Fruit fly (Drosophila melanogaster): ENCODE measurements around the gene CG32221.
A peak's percentile ranks its signal among the peaks of the same experiment; 100 is the strongest.

The CG32221 gene

dm6 chr3L:19794203-19794802 lies 40.2 kb upstream of the CG32221 start (continued):
- TF ChIP-seq stwl (tag; optimal IDR thresholded peaks at IDR 0.05) (no peak), D19A (tag; optimal IDR thresholded peaks at IDR 0.05) (peak; percentile 81), chn (GFP tag; optimal IDR thresholded peaks at IDR 0.05) (peak; percentile 72), twi (tag; optimal IDR thresholded peaks at IDR 0.05) (peak; percentile 57), CG1792 (GFP tag; optimal IDR thresholded peaks at IDR 0.05) (peak; percentile 53), YL-1 (GFP tag; optimal IDR thresholded peaks at IDR 0.05) (peak; percentile 68), fd3F (GFP tag; optimal IDR thresholded peaks at IDR 0.05) (peak; percentile 81), Hsf (GFP tag; optimal IDR thresholded peaks at IDR 0.05) (peak; percentile 81), B-H1 (GFP tag; IDR thresholded peaks at IDR 0.05) (peak; percentile 57; the same call in 2 of the 3 replicates), MESR4 (GFP tag; optimal IDR thresholded peaks at IDR 0.05) (no peak), CG14965 (GFP tag; optimal IDR thresholded peaks at IDR 0.05; ENCODE audit: borderline replicate concordance) (peak; percentile 57), H15 (GFP tag; IDR thresholded peaks at IDR 0.05) (peak; percentile 60; the same call in 1 of the 3 replicates), gro (GFP tag; optimal IDR thresholded peaks at IDR 0.05) (peak; percentile 39), run (tag; optimal IDR thresholded peaks at IDR 0.05) (peak; percentile 73), p53 (GFP tag; optimal IDR thresholded peaks at IDR 0.05) (no peak), B-H2 (GFP tag; optimal IDR thresholded peaks at IDR 0.05) (peak; percentile 71), lilli (GFP tag; optimal IDR thresholded peaks at IDR 0.05) (peak; percentile 90), ap (GFP tag; IDR thresholded peaks at IDR 0.05) (0 out of 2 replicates have a peak, but pooled peaks have one; percentile 28), CG3847 (GFP tag; IDR thresholded peaks at IDR 0.05) (peak; percentile 74), CG13775 (GFP tag; optimal IDR thresholded peaks at IDR 0.05) (peak; percentile 87), phol (tag; optimal IDR thresholded peaks at IDR 0.05) (peak; percentile 83), sr (GFP tag; IDR thresholded peaks at IDR 0.05) (peak; percentile 19; the same call in 1 of the 3 replicates), CG1832 (GFP tag; optimal IDR thresholded peaks at IDR 0.05) (no peak), Ada2b (GFP tag; IDR thresholded peaks at IDR 0.05) (peak; percentile 69), repo (GFP tag; optimal IDR thresholded peaks at IDR 0.05) (peak; percentile 69), CkIIα-i1 (GFP tag; IDR thresholded peaks at IDR 0.05) (no peak), CG13424 (tag; optimal IDR thresholded peaks at IDR 0.05) (peak; percentile 86), CG9817 (tag; optimal IDR thresholded peaks at IDR 0.05) (peak; percentile 75), HLH54F (GFP tag; optimal IDR thresholded peaks at IDR 0.05) (peak; percentile 74), NC2β (GFP tag; optimal IDR thresholded peaks at IDR 0.05) (peak; percentile 65), eyg (GFP tag; optimal IDR thresholded peaks at IDR 0.05) (peak; percentile 55), jing (GFP tag; optimal IDR thresholded peaks at IDR 0.05) (peak; percentile 67), slbo (GFP tag; IDR thresholded peaks at IDR 0.05) (peak; percentile 82), Doc3 (GFP tag; IDR thresholded peaks at IDR 0.05; ENCODE audit: partially characterized antibody) (no peak), CG2120 (GFP tag; optimal IDR thresholded peaks at IDR 0.05) (peak; percentile 90), CG7372 (GFP tag; IDR thresholded peaks at IDR 0.05) (peak; percentile 58), crp (GFP tag; optimal IDR thresholded peaks at IDR 0.05) (no peak), lmd (GFP tag; IDR thresholded peaks at IDR 0.05) (peak; percentile 72), Abd-B (GFP tag; optimal IDR thresholded peaks at IDR 0.05) (peak; percentile 77), Mrtf (GFP tag; IDR thresholded peaks at IDR 0.05) (peak; percentile 46; the same call in 1 of the 3 replicates), zen2 (GFP tag; IDR thresholded peaks at IDR 0.05; ENCODE audit: partially characterized antibody) (no peak; the same call in 2 of the 3 replicates), trem (tag; optimal IDR thresholded peaks at IDR 0.05) (peak; percentile 74), pros (GFP tag; optimal IDR thresholded peaks at IDR 0.05) (peak; percentile 51), Hr51 (GFP tag; optimal IDR thresholded peaks at IDR 0.05) (peak; percentile 66 to 89), CG8089 (GFP tag; optimal IDR thresholded peaks at IDR 0.05) (peak; percentile 63), Neu2 (GFP tag; optimal IDR thresholded peaks at IDR 0.05; ENCODE audit: borderline replicate concordance) (peak; percentile 33), CG8944 (GFP tag; optimal IDR thresholded peaks at IDR 0.05) (peak; percentile 47), CG32772 (GFP tag; IDR thresholded peaks at IDR 0.05) (peak; percentile 61; the same call in 1 of the 2 replicates), Stat92E (GFP tag; optimal IDR thresholded peaks at IDR 0.05) (peak in 1 of 3 experiments; percentile 2)
